Worm (Caenorhabditis elegans): ENCODE data around the gene F13B6.3.

Gene F13B6.3

ce11 chrIV:7488457-7488783 lies 22.7 kb upstream of the F13B6.3 start (continued):
- TF ChIP-seq cebp-2 (GFP tag; IDR thresholded peaks at IDR 0.05) (peak; percentile 75; the same call in 1 of the 2 replicates), die-1 (tag; optimal IDR thresholded peaks at IDR 0.05) (peak; percentile 53), bed-2 (GFP tag; IDR thresholded peaks at IDR 0.05) (no peak), F37B4.10 (GFP tag; IDR thresholded peaks at IDR 0.05) (0 out of 2 replicates have a peak, but pooled peaks have one; percentile 2), ZK185.1 (tag; optimal IDR thresholded peaks at IDR 0.05; ENCODE audit: poor library complexity, severe bottlenecking) (no peak), madf-6 (GFP tag; IDR thresholded peaks at IDR 0.05) (peak; percentile 63), hsf-1 (GFP tag; IDR thresholded peaks at IDR 0.05) (0 out of 2 replicates have a peak, but pooled peaks have one; percentile 50), snpc-3.4 (tag; optimal IDR thresholded peaks at IDR 0.05) (no peak), ccch-3 (GFP tag; optimal IDR thresholded peaks at IDR 0.05) (no peak), hrde-1 (tag; optimal IDR thresholded peaks at IDR 0.05; ENCODE audit: borderline replicate concordance) (peak; percentile 91), snpc-1.1 (tag; optimal IDR thresholded peaks at IDR 0.05; ENCODE audit: insufficient read depth) (no peak), C17E4.6 (GFP tag; IDR thresholded peaks at IDR 0.05) (peak; percentile 51), snpc-4 (GFP tag; optimal IDR thresholded peaks at IDR 0.05) (no peak), snpc-4 (tag; optimal IDR thresholded peaks at IDR 0.05) (peak in 1 of 4 experiments; percentile 75), athp-1 (tag; optimal IDR thresholded peaks at IDR 0.05) (peak; percentile 27), lsl-1 (GFP tag; optimal IDR thresholded peaks at IDR 0.05) (peak; percentile 24), cebp-1 (GFP tag; IDR thresholded peaks at IDR 0.05) (no peak), cebp-1 (tag; optimal IDR thresholded peaks at IDR 0.05) (no peak), ztf-22 (GFP tag; optimal IDR thresholded peaks at IDR 0.05) (no peak), lin-40 (tag; optimal IDR thresholded peaks at IDR 0.05) (no peak), rec-8 (tag; optimal IDR thresholded peaks at IDR 0.05) (peak in 1 of 2 experiments; percentile 32), F39B2.1 (GFP tag; IDR thresholded peaks at IDR 0.05) (peak; percentile 13; the same call in 1 of the 2 replicates), B0336.3 (GFP tag; IDR thresholded peaks at IDR 0.05) (peak; percentile 84), lin-26 (GFP tag; IDR thresholded peaks at IDR 0.05) (peak; percentile 84), ceh-91 (GFP tag; IDR thresholded peaks at IDR 0.05) (no peak)

- TF ChIP-seq attf-5 (GFP tag; optimal IDR thresholded peaks at IDR 0.05): peak; percentile 9
- TF ChIP-seq ceh-40 (GFP tag; IDR thresholded peaks at IDR 0.05): peak; percentile 75
- no peak for TF ChIP-seq lag-1 (GFP tag; IDR thresholded peaks at IDR 0.05)
- TF ChIP-seq F33H1.4 (GFP tag; IDR thresholded peaks at IDR 0.05): 0 out of 2 replicates have a peak, but pooled peaks have one; percentile 24
- TF ChIP-seq ztf-22 (GFP tag; optimal IDR thresholded peaks at IDR 0.05): no peak
- no peak for TF ChIP-seq ceh-79 (tag; optimal IDR thresholded peaks at IDR 0.05)
- peak; percentile 61; the same call in 1 of the 2 replicates for TF ChIP-seq F37B4.10 (GFP tag; IDR thresholded peaks at IDR 0.05)
- TF ChIP-seq madf-6 (GFP tag; IDR thresholded peaks at IDR 0.05): peak; percentile 72
- TF ChIP-seq efl-1 (GFP tag; optimal IDR thresholded peaks at IDR 0.05): no peak
- 0 out of 2 replicates have a peak, but pooled peaks have one; percentile 58 for TF ChIP-seq cebp-2 (GFP tag; IDR thresholded peaks at IDR 0.05)
- TF ChIP-seq unc-130 (GFP tag; optimal IDR thresholded peaks at IDR 0.05): peak; percentile 7
- TF ChIP-seq somi-1 (GFP tag; optimal IDR thresholded peaks at IDR 0.05): no peak
- no peak for TF ChIP-seq nfyb-1 (GFP tag; IDR thresholded peaks at IDR 0.05)
- TF ChIP-seq Y67H2A.10 (GFP tag; conservative IDR thresholded peaks at IDR 0.05): no peak
- TF ChIP-seq B0261.1 (tag; optimal IDR thresholded peaks at IDR 0.05): no peak
- no peak for TF ChIP-seq mxl-1 (tag; optimal IDR thresholded peaks at IDR 0.05)
- no peak for TF ChIP-seq repo-1 (tag; optimal IDR thresholded peaks at IDR 0.05)
- TF ChIP-seq zim-3 (tag; optimal IDR thresholded peaks at IDR 0.05): peak; percentile 59
- peak; percentile 76 for TF ChIP-seq tlf-1 (GFP tag; optimal IDR thresholded peaks at IDR 0.05)
- TF ChIP-seq ZK185.1 (tag; optimal IDR thresholded peaks at IDR 0.05; ENCODE audit: poor library complexity, severe bottlenecking): no peak
- peak; percentile 82 for TF ChIP-seq Y95B8A.8 (GFP tag; IDR thresholded peaks at IDR 0.05)
- TF ChIP-seq F49E8.2 (tag; optimal IDR thresholded peaks at IDR 0.05; ENCODE audit: insufficient read depth): peak; percentile 91
- no peak for TF ChIP-seq lsy-27 (tag; optimal IDR thresholded peaks at IDR 0.05; ENCODE audit: borderline replicate concordance, insufficient read depth)
- peak; percentile 48 for TF ChIP-seq mes-4 (tag; optimal IDR thresholded peaks at IDR 0.05)
- no peak for TF ChIP-seq ztf-3 (GFP tag; optimal IDR thresholded peaks at IDR 0.05)
Measured at ce11 chrIV:7487554-7488456, 22.0 kb upstream of the F13B6.3 start, which contains the start of the genes his-60 and his-59. Gene his-60, minus strand, starts transcription at chrIV:7487992. Gene his-59, plus strand, starts transcription at chrIV:7488249.

All from whole organism, young adult.